Worm (Caenorhabditis elegans): ENCODE measurements around the gene nhr-258.

DNA sequence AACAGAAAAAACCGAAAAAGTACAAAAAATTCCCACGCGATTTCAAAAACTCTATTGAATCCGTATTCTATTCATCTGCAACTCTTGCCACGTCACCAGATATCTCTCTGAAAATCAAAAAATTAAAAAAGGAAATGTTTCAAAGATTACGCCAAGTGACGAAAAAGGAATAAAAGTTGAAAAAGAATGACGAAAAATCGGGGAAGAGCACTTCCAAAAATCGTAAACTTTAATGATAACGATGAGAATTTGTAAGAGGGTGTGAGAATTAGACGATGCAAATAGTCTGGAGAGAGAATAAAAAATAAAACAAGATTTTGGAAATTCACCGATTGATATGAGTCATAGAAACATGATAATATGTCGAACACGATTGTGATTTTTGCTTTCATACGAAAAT is 10.6 kb upstream of the nhr-258 start:
- TF ChIP-seq nfya-1 (tag; optimal IDR thresholded peaks at IDR 0.05; ENCODE audit: insufficient read depth), result no peak
- TF ChIP-seq ztf-11 (tag; optimal IDR thresholded peaks at IDR 0.05), result no peak
- no peak for TF ChIP-seq nhr-76 (tag; optimal IDR thresholded peaks at IDR 0.05)
- TF ChIP-seq nhr-67 (tag; optimal IDR thresholded peaks at IDR 0.05), result no peak
- no peak for TF ChIP-seq pha-4 (tag; optimal IDR thresholded peaks at IDR 0.05)
- no peak for TF ChIP-seq egl-27 (tag; optimal IDR thresholded peaks at IDR 0.05)
- TF ChIP-seq nhr-28 (tag; optimal IDR thresholded peaks at IDR 0.05), result no peak
- TF ChIP-seq unc-62 (GFP tag; optimal IDR thresholded peaks at IDR 0.05), result no peak
- no peak for TF ChIP-seq R02D3.7 (tag; optimal IDR thresholded peaks at IDR 0.05)
- TF ChIP-seq unc-39 (tag; optimal IDR thresholded peaks at IDR 0.05), result no peak
- no peak for TF ChIP-seq ama-1 (optimal IDR thresholded peaks at IDR 0.05)
- TF ChIP-seq mdl-1 (tag; optimal IDR thresholded peaks at IDR 0.05), result no peak
- no peak for TF ChIP-seq jun-1 (tag; optimal IDR thresholded peaks at IDR 0.05)
